Worm (Caenorhabditis elegans): ENCODE results near the gene osm-10.

osm-10 gene

ce11 chrIII:7199467-7199866 is 43.6 kb upstream of the osm-10 start:
- no peak for TF ChIP-seq gei-8 (GFP tag; optimal IDR thresholded peaks at IDR 0.05)
- no peak for TF ChIP-seq mdl-1 (tag; optimal IDR thresholded peaks at IDR 0.05)
- no peak for TF ChIP-seq ceh-28 (tag; optimal IDR thresholded peaks at IDR 0.05)
- no peak for TF ChIP-seq fos-1 (tag; optimal IDR thresholded peaks at IDR 0.05)
- no peak for TF ChIP-seq lin-39 (tag; optimal IDR thresholded peaks at IDR 0.05)
- peak; percentile 25 for TF ChIP-seq mep-1 (tag; optimal IDR thresholded peaks at IDR 0.05)
- TF ChIP-seq lin-1 (GFP tag; IDR thresholded peaks at IDR 0.05) = no peak
- TF ChIP-seq cey-2 (tag; optimal IDR thresholded peaks at IDR 0.05; ENCODE audit: borderline replicate concordance, insufficient read depth) = peak; percentile 17
- TF ChIP-seq lir-3 (tag; optimal IDR thresholded peaks at IDR 0.05) = no peak
- TF ChIP-seq hif-1 (tag; optimal IDR thresholded peaks at IDR 0.05) = no peak
- no peak for TF ChIP-seq spr-1 (tag; optimal IDR thresholded peaks at IDR 0.05)
- TF ChIP-seq ceh-62 (tag; optimal IDR thresholded peaks at IDR 0.05) = no peak
- TF ChIP-seq attf-4 (tag; optimal IDR thresholded peaks at IDR 0.05) = no peak
- no peak for TF ChIP-seq dmd-9 (GFP tag; IDR thresholded peaks at IDR 0.05)
- TF ChIP-seq nhr-28 (tag; optimal IDR thresholded peaks at IDR 0.05) = no peak
- peak; percentile 17 for TF ChIP-seq dve-1 (tag; optimal IDR thresholded peaks at IDR 0.05; ENCODE audit: insufficient read depth)
- no peak for TF ChIP-seq aly-2 (tag; optimal IDR thresholded peaks at IDR 0.05)

DNA sequence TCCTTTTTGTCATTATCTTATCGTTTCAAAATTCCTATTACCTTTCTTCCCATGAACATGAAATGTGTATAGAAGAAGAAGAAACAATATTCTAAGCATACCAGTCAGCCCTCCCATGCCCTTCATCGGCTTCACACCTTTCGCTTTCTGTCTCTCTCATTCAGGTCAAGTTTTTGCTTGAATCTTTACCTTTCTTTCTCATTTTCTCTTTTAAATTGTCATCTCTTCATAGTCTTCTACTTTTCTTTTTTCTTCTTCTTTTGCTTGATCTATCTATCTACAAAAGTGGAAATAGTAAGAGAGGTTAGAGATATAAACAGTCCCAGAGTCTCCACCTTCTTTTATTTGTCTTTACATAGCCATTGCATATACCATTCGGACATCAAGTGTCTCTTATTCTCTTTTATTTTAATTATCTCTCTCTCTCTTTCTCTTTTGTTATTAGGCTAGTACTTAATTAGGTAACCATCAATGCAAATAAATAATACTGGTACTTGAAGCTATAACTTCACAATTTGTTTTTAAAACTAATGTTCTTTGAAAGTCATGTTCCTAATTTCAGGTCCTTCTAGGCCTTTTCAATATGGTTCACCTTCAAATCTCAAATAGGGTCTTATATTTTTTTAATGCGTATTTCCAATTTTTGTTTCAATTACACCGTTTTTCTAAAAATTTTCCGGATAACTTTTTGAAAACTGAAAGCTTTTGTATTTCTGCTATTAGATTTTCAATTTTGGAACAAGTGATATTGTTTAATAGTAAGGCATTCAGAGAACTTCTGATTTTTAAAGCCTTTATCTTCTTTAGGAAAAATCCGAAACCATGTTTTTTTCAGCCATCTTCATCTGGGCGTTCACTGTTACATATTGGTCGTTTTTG is 41.5 kb upstream of the osm-10 start, which contains the start of gene dpy-31:
TSS of gene dpy-31 (plus strand) at position 829 of the 879 bp plus-strand sequence.
- no peak for TF ChIP-seq skn-1 (tag; optimal IDR thresholded peaks at IDR 0.05)
- peak in 1 of 2 experiments; percentile 15 for TF ChIP-seq mdl-1 (tag; optimal IDR thresholded peaks at IDR 0.05)
- TF ChIP-seq zip-2 (tag; optimal IDR thresholded peaks at IDR 0.05) = no peak
- TF ChIP-seq zfp-3 (GFP tag; conservative IDR thresholded peaks at IDR 0.05) = no peak
- TF ChIP-seq lin-13 (GFP tag; optimal IDR thresholded peaks at IDR 0.05) = no peak
- TF ChIP-seq nhr-25 (tag; optimal IDR thresholded peaks at IDR 0.05; ENCODE audit: borderline replicate concordance, insufficient read depth) = peak; percentile 64
- TF ChIP-seq spr-3 (GFP tag; optimal IDR thresholded peaks at IDR 0.05) = no peak
- no peak for TF ChIP-seq hlh-30 (tag; optimal IDR thresholded peaks at IDR 0.05; ENCODE audit: insufficient read depth)
- peak in 1 of 2 experiments; percentile 44 for TF ChIP-seq lsy-2 (tag; optimal IDR thresholded peaks at IDR 0.05)
- TF ChIP-seq unc-62 (GFP tag; optimal IDR thresholded peaks at IDR 0.05 in 1 of 2) = peak in 1 of 2 experiments; percentile 95
- TF ChIP-seq unc-62 (tag; optimal IDR thresholded peaks at IDR 0.05) = no peak
- peak; percentile 58 for TF ChIP-seq mep-1 (tag; optimal IDR thresholded peaks at IDR 0.05)
- peak; percentile 6 for TF ChIP-seq nhr-10 (tag; optimal IDR thresholded peaks at IDR 0.05)
- no peak for TF ChIP-seq vab-7 (GFP tag; IDR thresholded peaks at IDR 0.05)
- TF ChIP-seq fkh-10 (GFP tag; optimal IDR thresholded peaks at IDR 0.05) = no peak
- peak; percentile 34 for TF ChIP-seq cey-2 (tag; optimal IDR thresholded peaks at IDR 0.05; ENCODE audit: borderline replicate concordance, insufficient read depth)
- no peak for TF ChIP-seq pqm-1 (tag; optimal IDR thresholded peaks at IDR 0.05)
- TF ChIP-seq ceh-32 (tag; optimal IDR thresholded peaks at IDR 0.05; ENCODE audit: poor library complexity) = no peak
- TF ChIP-seq hlh-11 (tag; optimal IDR thresholded peaks at IDR 0.05) = peak; percentile 13
- no peak for TF ChIP-seq daf-8 (GFP tag; IDR thresholded peaks at IDR 0.05)
- TF ChIP-seq nhr-77 (tag; optimal IDR thresholded peaks at IDR 0.05) = peak; percentile 12
- no peak for TF ChIP-seq rbr-2 (tag; optimal IDR thresholded peaks at IDR 0.05)
- no peak for TF ChIP-seq lin-29 (GFP tag; IDR thresholded peaks at IDR 0.05)
- peak; percentile 21 for TF ChIP-seq nhr-28 (tag; optimal IDR thresholded peaks at IDR 0.05)
- no peak for TF ChIP-seq ceh-44 (GFP tag; IDR thresholded peaks at IDR 0.05)
- TF ChIP-seq F37D6.2 (tag; optimal IDR thresholded peaks at IDR 0.05) = no peak
- peak; percentile 40 for TF ChIP-seq dve-1 (tag; optimal IDR thresholded peaks at IDR 0.05; ENCODE audit: insufficient read depth)
- no peak for TF ChIP-seq lin-15B (tag; optimal IDR thresholded peaks at IDR 0.05)
- no peak for TF ChIP-seq nhr-76 (tag; optimal IDR thresholded peaks at IDR 0.05)
- no peak for TF ChIP-seq Y75B8A.6 (GFP tag; IDR thresholded peaks at IDR 0.05)
- no peak for TF ChIP-seq nhr-42 (GFP tag; IDR thresholded peaks at IDR 0.05)
- no peak for TF ChIP-seq arid-1 (GFP tag; conservative IDR thresholded peaks at IDR 0.05)
- TF ChIP-seq mxl-2 (GFP tag; conservative IDR thresholded peaks at IDR 0.05) = no peak
- no peak for TF ChIP-seq jun-1 (tag; optimal IDR thresholded peaks at IDR 0.05)
- TF ChIP-seq sdz-12 (GFP tag; optimal IDR thresholded peaks at IDR 0.05) = no peak
- TF ChIP-seq dmd-6 (GFP tag; IDR thresholded peaks at IDR 0.05) = no peak
- no peak for TF ChIP-seq fos-1 (tag; optimal IDR thresholded peaks at IDR 0.05)

Measured in whole organism, L4 larva.